Worm (Caenorhabditis elegans): ENCODE measurements around the gene pqn-35.
A peak's percentile ranks its signal among the peaks of the same experiment; 100 is the strongest.

pqn-35 gene

ce11 chrII:4648785-4649184, 36.0 kb downstream of the pqn-35 start, which contains the start of gene lgc-27:
Gene lgc-27 (plus strand): TSS chrII:4649085.
- TF ChIP-seq nhr-25 (tag; optimal IDR thresholded peaks at IDR 0.05): no peak
- TF ChIP-seq mdl-1 (tag; optimal IDR thresholded peaks at IDR 0.05): no peak
- no peak for TF ChIP-seq lin-39 (tag; optimal IDR thresholded peaks at IDR 0.05)
- no peak for TF ChIP-seq nhr-10 (tag; optimal IDR thresholded peaks at IDR 0.05)
- no peak for TF ChIP-seq ztf-4 (tag; optimal IDR thresholded peaks at IDR 0.05)
- TF ChIP-seq alr-1 (tag; optimal IDR thresholded peaks at IDR 0.05): no peak
- TF ChIP-seq mab-5 (tag; optimal IDR thresholded peaks at IDR 0.05): no peak
- no peak for TF ChIP-seq nhr-237 (tag; optimal IDR thresholded peaks at IDR 0.05)
- no peak for TF ChIP-seq unc-39 (tag; optimal IDR thresholded peaks at IDR 0.05)
- TF ChIP-seq nhr-21 (tag; optimal IDR thresholded peaks at IDR 0.05): no peak
- TF ChIP-seq unc-62 (GFP tag; optimal IDR thresholded peaks at IDR 0.05): no peak
- no peak for TF ChIP-seq mbf-1 (tag; optimal IDR thresholded peaks at IDR 0.05)
- TF ChIP-seq skn-1 (tag; optimal IDR thresholded peaks at IDR 0.05): no peak
- no peak for TF ChIP-seq ZK546.5 (tag; optimal IDR thresholded peaks at IDR 0.05)
- TF ChIP-seq sma-9 (GFP tag; optimal IDR thresholded peaks at IDR 0.05): no peak
- TF ChIP-seq sma-9 (tag; optimal IDR thresholded peaks at IDR 0.05): no peak
- TF ChIP-seq elt-1 (tag; optimal IDR thresholded peaks at IDR 0.05): no peak
- TF ChIP-seq ztf-1 (GFP tag; conservative IDR thresholded peaks at IDR 0.05): no peak
- no peak for TF ChIP-seq nhr-11 (tag; optimal IDR thresholded peaks at IDR 0.05)
- no peak for TF ChIP-seq snpc-4 (tag; optimal IDR thresholded peaks at IDR 0.05)

- TF ChIP-seq nhr-21 (tag; optimal IDR thresholded peaks at IDR 0.05): no peak
- TF ChIP-seq unc-55 (GFP tag; optimal IDR thresholded peaks at IDR 0.05): no peak
- no peak for TF ChIP-seq nhr-6 (tag; optimal IDR thresholded peaks at IDR 0.05)
- no peak for TF ChIP-seq mdl-1 (tag; optimal IDR thresholded peaks at IDR 0.05)
- TF ChIP-seq sem-4 (tag; optimal IDR thresholded peaks at IDR 0.05): no peak
- no peak for TF ChIP-seq C34F6.9 (tag; optimal IDR thresholded peaks at IDR 0.05)
- no peak for TF ChIP-seq aly-2 (tag; optimal IDR thresholded peaks at IDR 0.05)
- TF ChIP-seq lin-11 (tag; optimal IDR thresholded peaks at IDR 0.05): no peak
- TF ChIP-seq mab-5 (tag; optimal IDR thresholded peaks at IDR 0.05): no peak
- TF ChIP-seq F13H6.1 (tag; optimal IDR thresholded peaks at IDR 0.05): no peak
- TF ChIP-seq peb-1 (tag; optimal IDR thresholded peaks at IDR 0.05): no peak
- no peak for TF ChIP-seq nhr-77 (tag; optimal IDR thresholded peaks at IDR 0.05)
Observed at ce11 chrII:4650072-4650471, 37.3 kb downstream of the pqn-35 start.

- TF ChIP-seq egl-27 (tag; optimal IDR thresholded peaks at IDR 0.05) (no peak), nhr-23 (tag; optimal IDR thresholded peaks at IDR 0.05) (no peak), F13H6.1 (tag; optimal IDR thresholded peaks at IDR 0.05) (no peak), sma-3 (GFP tag; optimal IDR thresholded peaks at IDR 0.05) (no peak), nhr-77 (tag; optimal IDR thresholded peaks at IDR 0.05) (no peak), lin-11 (tag; optimal IDR thresholded peaks at IDR 0.05) (no peak), elt-3 (tag; optimal IDR thresholded peaks at IDR 0.05) (no peak), nhr-11 (tag; optimal IDR thresholded peaks at IDR 0.05) (no peak), nhr-12 (tag; optimal IDR thresholded peaks at IDR 0.05) (no peak), dmd-4 (tag; optimal IDR thresholded peaks at IDR 0.05) (no peak), fos-1 (tag; optimal IDR thresholded peaks at IDR 0.05) (no peak), ztf-4 (tag; optimal IDR thresholded peaks at IDR 0.05) (no peak), unc-39 (tag; optimal IDR thresholded peaks at IDR 0.05) (no peak), nhr-6 (tag; optimal IDR thresholded peaks at IDR 0.05) (no peak), ceh-16 (tag; optimal IDR thresholded peaks at IDR 0.05) (no peak), gmeb-1 (tag; optimal IDR thresholded peaks at IDR 0.05) (no peak)
Observed at ce11 chrII:4655834-4656233, 43.0 kb downstream of the pqn-35 start, which contains the start of gene fut-6. Gene fut-6 (minus strand): TSS chrII:4655934.

- TF ChIP-seq fos-1 (tag; optimal IDR thresholded peaks at IDR 0.05) (peak; percentile 49), ceh-16 (tag; optimal IDR thresholded peaks at IDR 0.05) (no peak)
Observed at ce11 chrII:4657370-4657769, 44.6 kb downstream of the pqn-35 start.

- no peak for TF ChIP-seq unc-39 (tag; optimal IDR thresholded peaks at IDR 0.05)
- no peak for TF ChIP-seq nhr-129 (tag; optimal IDR thresholded peaks at IDR 0.05)
- TF ChIP-seq lin-39 (tag; optimal IDR thresholded peaks at IDR 0.05): no peak
- no peak for TF ChIP-seq mab-5 (tag; optimal IDR thresholded peaks at IDR 0.05)
- TF ChIP-seq ztf-11 (tag; optimal IDR thresholded peaks at IDR 0.05): no peak
- no peak for TF ChIP-seq nhr-25 (tag; optimal IDR thresholded peaks at IDR 0.05)
- no peak for TF ChIP-seq unc-55 (GFP tag; optimal IDR thresholded peaks at IDR 0.05)
- TF ChIP-seq nhr-10 (tag; optimal IDR thresholded peaks at IDR 0.05): no peak
- TF ChIP-seq Y55F3AM.14 (GFP tag; optimal IDR thresholded peaks at IDR 0.05): no peak
- no peak for TF ChIP-seq skn-1 (tag; optimal IDR thresholded peaks at IDR 0.05)
- TF ChIP-seq C34F6.9 (tag; optimal IDR thresholded peaks at IDR 0.05): no peak
- no peak for TF ChIP-seq R02D3.7 (tag; optimal IDR thresholded peaks at IDR 0.05)
- no peak for TF ChIP-seq zag-1 (tag; optimal IDR thresholded peaks at IDR 0.05)
- no peak for TF ChIP-seq peb-1 (tag; optimal IDR thresholded peaks at IDR 0.05)
- TF ChIP-seq mdl-1 (tag; optimal IDR thresholded peaks at IDR 0.05): no peak
- TF ChIP-seq elt-3 (tag; optimal IDR thresholded peaks at IDR 0.05): no peak
- no peak for TF ChIP-seq ztf-4 (tag; optimal IDR thresholded peaks at IDR 0.05)
- no peak for TF ChIP-seq ztf-1 (GFP tag; conservative IDR thresholded peaks at IDR 0.05)
- no peak for TF ChIP-seq nhr-23 (tag; optimal IDR thresholded peaks at IDR 0.05)
- TF ChIP-seq blmp-1 (tag; optimal IDR thresholded peaks at IDR 0.05; ENCODE audit: insufficient read depth): no peak
Observed at ce11 chrII:4658245-4658644, 45.5 kb downstream of the pqn-35 start.

All from whole organism, L2 larva.